Worm (Caenorhabditis elegans): ENCODE data around the gene rbm-42.

Gene rbm-42

ce11 chrIII:5185620-5186019, 32.6 kb upstream of the rbm-42 start, which contains the start of gene pup-2:
pup-2 (plus strand) TSS chrIII:5185920.
- no peak for TF ChIP-seq ceh-39 (tag; optimal IDR thresholded peaks at IDR 0.05)
- no peak for TF ChIP-seq nhr-2 (tag; optimal IDR thresholded peaks at IDR 0.05)
- TF ChIP-seq unc-62 (GFP tag; optimal IDR thresholded peaks at IDR 0.05), result no peak
- no peak for TF ChIP-seq bed-3 (GFP tag; optimal IDR thresholded peaks at IDR 0.05)
- no peak for TF ChIP-seq ces-1 (GFP tag; optimal IDR thresholded peaks at IDR 0.05)
- no peak for TF ChIP-seq drap-1 (GFP tag; optimal IDR thresholded peaks at IDR 0.05)
- no peak for TF ChIP-seq ceh-43 (GFP tag; optimal IDR thresholded peaks at IDR 0.05)
- no peak for TF ChIP-seq lin-13 (tag; optimal IDR thresholded peaks at IDR 0.05)
- TF ChIP-seq nhr-28 (tag; optimal IDR thresholded peaks at IDR 0.05), result no peak
- TF ChIP-seq pha-4 (tag; optimal IDR thresholded peaks at IDR 0.05), result no peak

ce11 chrIII:5183372-5183771, 30.3 kb upstream of the rbm-42 start:
- TF ChIP-seq lin-32 (GFP tag; optimal IDR thresholded peaks at IDR 0.05) (peak; percentile 89), cnd-1 (tag; optimal IDR thresholded peaks at IDR 0.05) (peak; percentile 85), ces-1 (GFP tag; optimal IDR thresholded peaks at IDR 0.05) (peak; percentile 62), unc-62 (GFP tag; optimal IDR thresholded peaks at IDR 0.05) (peak; percentile 1), flh-1 (GFP tag; optimal IDR thresholded peaks at IDR 0.05) (no peak), elt-1 (tag; optimal IDR thresholded peaks at IDR 0.05; ENCODE audit: borderline replicate concordance, insufficient read depth) (no peak), mab-5 (tag; optimal IDR thresholded peaks at IDR 0.05) (no peak), ztf-11 (tag; optimal IDR thresholded peaks at IDR 0.05) (no peak), tbx-8 (GFP tag; optimal IDR thresholded peaks at IDR 0.05) (no peak), ceh-39 (tag; optimal IDR thresholded peaks at IDR 0.05) (no peak), mls-2 (tag; optimal IDR thresholded peaks at IDR 0.05) (no peak), bed-3 (GFP tag; optimal IDR thresholded peaks at IDR 0.05) (no peak)

ce11 chrIII:5181641-5182040, 28.6 kb upstream of the rbm-42 start:
- TF ChIP-seq hlh-1 (tag; optimal IDR thresholded peaks at IDR 0.05), result no peak
- TF ChIP-seq ceh-83 (GFP tag; optimal IDR thresholded peaks at IDR 0.05), result no peak
- no peak for TF ChIP-seq M03D4.4 (tag; optimal IDR thresholded peaks at IDR 0.05)
- TF ChIP-seq ham-2 (GFP tag; optimal IDR thresholded peaks at IDR 0.05), result no peak
- no peak for TF ChIP-seq lsy-2 (tag; optimal IDR thresholded peaks at IDR 0.05)

- no peak for TF ChIP-seq nhr-12 (tag; optimal IDR thresholded peaks at IDR 0.05)
- TF ChIP-seq lin-13 (tag; optimal IDR thresholded peaks at IDR 0.05), result no peak
- peak; percentile 42 for TF ChIP-seq zip-8 (tag; optimal IDR thresholded peaks at IDR 0.05)
Observed at ce11 chrIII:5181217-5181616, 28.2 kb upstream of the rbm-42 start.

- TF ChIP-seq bed-3 (GFP tag; optimal IDR thresholded peaks at IDR 0.05) (no peak), unc-120 (tag; optimal IDR thresholded peaks at IDR 0.05; ENCODE audit: poor library complexity, severe bottlenecking) (peak; percentile 31)
Observed at ce11 chrIII:5180588-5180987, 27.6 kb upstream of the rbm-42 start.

ce11 chrIII:5179166-5179565, 26.1 kb upstream of the rbm-42 start:
- TF ChIP-seq nhr-237 (tag; optimal IDR thresholded peaks at IDR 0.05), result no peak
- TF ChIP-seq nhr-28 (tag; optimal IDR thresholded peaks at IDR 0.05), result no peak
- no peak for TF ChIP-seq flh-1 (GFP tag; optimal IDR thresholded peaks at IDR 0.05)
- no peak for TF ChIP-seq lin-13 (tag; optimal IDR thresholded peaks at IDR 0.05)
- no peak for TF ChIP-seq sem-2 (GFP tag; optimal IDR thresholded peaks at IDR 0.05)
- TF ChIP-seq hlh-1 (tag; optimal IDR thresholded peaks at IDR 0.05), result no peak
- no peak for TF ChIP-seq unc-62 (GFP tag; optimal IDR thresholded peaks at IDR 0.05)
- TF ChIP-seq bed-3 (GFP tag; optimal IDR thresholded peaks at IDR 0.05), result no peak
- TF ChIP-seq drap-1 (GFP tag; optimal IDR thresholded peaks at IDR 0.05), result no peak
- no peak for TF ChIP-seq ztf-11 (tag; optimal IDR thresholded peaks at IDR 0.05)
- TF ChIP-seq snpc-4 (tag; optimal IDR thresholded peaks at IDR 0.05), result no peak
- TF ChIP-seq elt-3 (tag; optimal IDR thresholded peaks at IDR 0.05), result no peak

Measured in whole organism, mixed stage, embryonic.